Worm (Caenorhabditis elegans) whole organism, L2 larva: ENCODE data around the gene ZK1290.15.

Experiments
- R02D3.7 ChIP-seq: fragments of 150-350 bp; optimal IDR thresholded peaks from 2 replicates; lab custom pipeline; 2014; ENCODE audit warnings: missing biosample characterization, missing genetic modification characterization
- Y55F3AM.14 ChIP-seq: fragments of 200-800 bp; sonication (Bioruptor generic); optimal IDR thresholded peaks from 2 replicates; lab custom pipeline; 2018; ENCODE audit warnings: mild to moderate bottlenecking, missing genetic modification characterization, missing compliant biosample characterization
- ZK546.5 ChIP-seq: sonication (generic microtip); optimal IDR thresholded peaks from 2 replicates; lab custom pipeline; 2017; ENCODE audit warnings: missing biosample characterization, missing genetic modification characterization
- aly-2 ChIP-seq: fragments of 150-350 bp; optimal IDR thresholded peaks from 2 replicates; lab custom pipeline; 2014; ENCODE audit warnings: missing biosample characterization, missing genetic modification characterization
- blmp-1 ChIP-seq: sonication (generic microtip); optimal IDR thresholded peaks from 2 replicates; lab custom pipeline; 2017; ENCODE audit warnings: missing genetic modification characterization, mild to moderate bottlenecking, missing compliant biosample characterization, antibody characterized with exemption, moderate library complexity; ENCODE audit not compliant: insufficient read depth
- ceh-82 ChIP-seq: fragments of 150-350 bp; optimal IDR thresholded peaks from 2 replicates; lab custom pipeline; 2014; ENCODE audit warnings: missing biosample characterization, missing genetic modification characterization
- dmd-4 ChIP-seq: sonication (generic microtip); optimal IDR thresholded peaks from 2 replicates; lab custom pipeline; 2017; ENCODE audit warnings: missing biosample characterization, missing genetic modification characterization
- egl-27 ChIP-seq: sonication (generic microtip); optimal IDR thresholded peaks from 3 replicates; lab custom pipeline; 2017; ENCODE audit warnings: missing biosample characterization, missing genetic modification reagents, missing genetic modification characterization
- elt-1 ChIP-seq: fragments of 150-350 bp; optimal IDR thresholded peaks from 2 replicates; lab custom pipeline; 2014; ENCODE audit warnings: missing biosample characterization, missing genetic modification characterization
- elt-3 ChIP-seq: sonication (generic microtip); optimal IDR thresholded peaks from 2 replicates; lab custom pipeline; 2017; ENCODE audit warnings: missing biosample characterization, missing genetic modification characterization
- fos-1 ChIP-seq: fragments of 150-350 bp; optimal IDR thresholded peaks from 2 replicates; lab custom pipeline; 2014; ENCODE audit warnings: missing biosample characterization, missing genetic modification characterization
- lin-13 ChIP-seq: fragments of 150-350 bp; optimal IDR thresholded peaks from 2 replicates; lab custom pipeline; 2014; ENCODE audit warnings: missing biosample characterization, missing genetic modification reagents, missing genetic modification characterization
- lsy-2 ChIP-seq, 2 experiments: fragments of 150-350 bp in 1 of 2; sonication (generic microtip) in 1 of 2; optimal IDR thresholded peaks; 2 replicates each; lab custom pipeline; 2014 to 2017; ENCODE audit warnings: missing biosample characterization in 2 of 2, missing genetic modification characterization in 2 of 2
- mab-5 ChIP-seq: fragments of 150-350 bp; optimal IDR thresholded peaks from 2 replicates; lab custom pipeline; 2014; ENCODE audit warnings: missing biosample characterization, missing genetic modification characterization
- mbf-1 ChIP-seq: sonication (generic microtip); optimal IDR thresholded peaks from 2 replicates; lab custom pipeline; 2017; ENCODE audit warnings: missing biosample characterization, missing genetic modification characterization
- nhr-10 ChIP-seq: sonication (generic microtip); optimal IDR thresholded peaks from 2 replicates; lab custom pipeline; 2017; ENCODE audit warnings: missing biosample characterization, missing genetic modification characterization
- nhr-12 ChIP-seq: fragments of 150-350 bp; optimal IDR thresholded peaks from 2 replicates; lab custom pipeline; 2014; ENCODE audit warnings: missing biosample characterization, missing genetic modification characterization
- nhr-129 ChIP-seq: fragments of 150-350 bp; optimal IDR thresholded peaks from 2 replicates; lab custom pipeline; 2014; ENCODE audit warnings: missing biosample characterization, missing genetic modification characterization
- nhr-21 ChIP-seq: fragments of 150-350 bp; optimal IDR thresholded peaks from 2 replicates; lab custom pipeline; 2014; ENCODE audit warnings: missing biosample characterization, missing genetic modification characterization
- nhr-23 ChIP-seq: fragments of 150-350 bp; optimal IDR thresholded peaks from 2 replicates; lab custom pipeline; 2014; ENCODE audit warnings: missing biosample characterization, missing genetic modification reagents, missing genetic modification characterization
- nhr-237 ChIP-seq: fragments of 150-350 bp; optimal IDR thresholded peaks from 2 replicates; lab custom pipeline; 2014; ENCODE audit warnings: missing biosample characterization, missing genetic modification characterization
- nhr-25 ChIP-seq: fragments of 150-350 bp; sonication (generic microtip); optimal IDR thresholded peaks from 3 replicates; lab custom pipeline; 2014; ENCODE audit warnings: missing biosample characterization, missing genetic modification characterization
- peb-1 ChIP-seq: fragments of 150-350 bp; optimal IDR thresholded peaks from 2 replicates; lab custom pipeline; 2014; ENCODE audit warnings: missing biosample characterization, missing genetic modification characterization
- sem-4 ChIP-seq: fragments of 150-350 bp; optimal IDR thresholded peaks from 2 replicates; lab custom pipeline; 2014; ENCODE audit warnings: missing biosample characterization, missing genetic modification reagents, missing genetic modification characterization
- skn-1 ChIP-seq: sonication (generic microtip); optimal IDR thresholded peaks from 2 replicates; lab custom pipeline; 2017; ENCODE audit warnings: missing biosample characterization, missing genetic modification characterization
- sma-9 ChIP-seq, 2 experiments: fragments of 150-350 bp in 1 of 2; sonication (generic microtip) in 1 of 2; optimal IDR thresholded peaks; 2 replicates each; lab custom pipeline; 2014 to 2016; ENCODE audit warnings: missing genetic modification characterization in 2 of 2, mild to moderate bottlenecking in 1 of 2, missing biosample characterization in 1 of 2, missing compliant biosample characterization in 1 of 2, missing genetic modification reagents in 1 of 2, moderate library complexity in 1 of 2
- snpc-4 ChIP-seq: fragments of 150-350 bp; optimal IDR thresholded peaks from 2 replicates; lab custom pipeline; 2014; ENCODE audit warnings: missing biosample characterization, missing genetic modification characterization
- unc-39 ChIP-seq: fragments of 150-350 bp; optimal IDR thresholded peaks from 2 replicates; lab custom pipeline; 2014; ENCODE audit warnings: missing biosample characterization, missing genetic modification characterization
- unc-55 ChIP-seq: fragments of 150-350 bp; sonication (generic microtip); optimal IDR thresholded peaks from 3 replicates; lab custom pipeline; 2014; ENCODE audit warnings: missing biosample characterization, missing genetic modification reagents, missing genetic modification characterization
- unc-62 ChIP-seq: fragments of 150-350 bp; optimal IDR thresholded peaks from 2 replicates; lab custom pipeline; 2014; ENCODE audit warnings: missing biosample characterization, missing genetic modification reagents, missing genetic modification characterization
- ztf-1 ChIP-seq: fragments of 200-800 bp; sonication (Bioruptor generic); conservative IDR thresholded peaks from 2 replicates; pipeline ENCODE4 v1.3.6; 2022; ENCODE audit warnings: missing genetic modification characterization, missing compliant biosample characterization
- ztf-11 ChIP-seq: sonication (generic microtip); optimal IDR thresholded peaks from 2 replicates; lab custom pipeline; 2017; ENCODE audit warnings: missing biosample characterization, missing genetic modification characterization

The ZK1290.15 gene

DNA sequence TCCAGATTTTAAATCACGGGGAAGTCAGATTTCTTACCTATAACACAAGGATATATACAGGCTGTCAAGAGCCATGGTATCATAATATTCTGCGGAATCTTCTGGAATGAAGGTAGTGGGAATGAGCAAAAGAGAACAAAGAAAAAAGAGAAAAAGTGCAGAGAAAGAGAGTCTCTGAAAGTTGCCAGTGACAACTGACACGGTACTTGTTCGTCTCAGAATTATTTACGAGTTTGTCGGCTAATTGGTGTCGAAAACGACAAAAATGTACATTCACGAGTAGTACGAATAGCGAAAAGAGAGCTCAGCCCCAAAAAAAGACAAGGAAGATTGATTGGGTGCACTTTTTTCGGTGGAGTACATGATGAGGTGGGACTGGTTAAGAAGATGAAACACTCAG lies 40.4 kb upstream of the ZK1290.15 start, which contains the start of gene cah-2:
TSS of gene cah-2 (minus strand) at position 101 of the 400 bp plus-strand sequence.
- TF ChIP-seq aly-2 (tag; lab: Kevin White, UChicago), result no peak
- TF ChIP-seq unc-39 (tag; lab: Kevin White, UChicago), result no peak
- no peak for TF ChIP-seq nhr-129 (tag; lab: Kevin White, UChicago)

DNA sequence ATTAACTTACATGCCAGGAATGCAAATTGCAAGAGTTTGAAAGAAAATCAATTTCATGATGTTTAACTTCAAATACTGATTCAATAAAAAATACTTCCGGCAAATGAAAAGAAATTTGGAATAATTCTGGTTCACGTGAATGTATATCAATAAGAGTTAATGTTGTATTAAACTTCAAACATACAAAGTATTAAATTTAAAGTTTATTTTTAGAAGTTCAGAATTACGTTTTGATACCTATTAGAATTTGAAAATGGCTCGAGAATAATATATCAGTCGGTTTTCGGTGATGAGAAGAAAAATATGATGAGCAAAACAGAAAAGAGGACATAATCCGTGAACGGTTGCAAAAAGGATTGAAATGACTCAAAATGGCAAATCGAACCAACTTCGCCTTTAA lies 33.8 kb upstream of the ZK1290.15 start, which contains the start of gene D1022.9:
TSS of gene D1022.9 (minus strand) at position 101 of the 400 bp plus-strand sequence.
- TF ChIP-seq ztf-1 (no peak), snpc-4 (no peak), ZK546.5 (tag; lab: Kevin White, UChicago) (no peak), nhr-129 (tag; lab: Kevin White, UChicago) (no peak), egl-27 (no peak), nhr-25 (tag; lab: Kevin White, UChicago) (no peak), lsy-2 (tag; optimal IDR thresholded peaks at IDR 0.05; lab: Kevin White, UChicago) (no peak), unc-62 (GFP tag; lab: Kevin White, UChicago) (no peak), sem-4 (tag; lab: Kevin White, UChicago) (no peak)
- TF ChIP-seq, all 48 proteins: peak for 0

DNA sequence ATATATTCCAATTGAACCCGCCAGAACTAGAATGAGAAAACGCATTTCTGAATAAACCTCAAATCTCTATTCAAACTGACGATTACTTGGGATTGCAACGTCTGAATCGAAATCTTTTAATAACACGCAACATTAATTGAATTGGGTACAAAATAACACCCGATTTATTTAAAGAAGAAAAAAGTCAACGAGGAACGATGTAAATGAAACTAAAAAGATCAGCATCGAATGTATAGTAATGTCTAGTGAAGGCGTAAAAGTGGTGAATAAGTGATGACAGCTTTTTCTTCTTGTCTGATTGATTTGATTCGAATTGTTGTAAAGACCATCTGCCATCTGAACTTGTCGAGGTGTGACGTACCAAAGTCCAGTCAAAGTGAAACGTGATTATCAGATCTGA lies 29.8 kb upstream of the ZK1290.15 start, which contains the start of gene nas-23:
TSS of gene nas-23 (minus strand) at position 101 of the 400 bp plus-strand sequence.
- no peak for TF ChIP-seq elt-3 (tag; lab: Kevin White, UChicago)
- TF ChIP-seq ztf-1, result no peak
- no peak for TF ChIP-seq ceh-82 (tag; lab: Kevin White, UChicago)
- no peak for TF ChIP-seq blmp-1
- TF ChIP-seq nhr-12 (tag; lab: Kevin White, UChicago), result no peak
- TF ChIP-seq lin-13 (GFP tag; lab: Kevin White, UChicago), result no peak
- no peak for TF ChIP-seq fos-1 (tag; lab: Kevin White, UChicago)
- TF ChIP-seq unc-39 (tag; lab: Kevin White, UChicago), result no peak
- TF ChIP-seq nhr-10 (tag; lab: Kevin White, UChicago), result no peak
- no peak for TF ChIP-seq mbf-1 (tag; lab: Kevin White, UChicago)
- TF ChIP-seq unc-62 (GFP tag; lab: Kevin White, UChicago), result no peak
- no peak for TF ChIP-seq nhr-23 (tag; lab: Kevin White, UChicago)
- no peak for TF ChIP-seq nhr-129 (tag; lab: Kevin White, UChicago)
- TF ChIP-seq R02D3.7, result no peak
- no peak for TF ChIP-seq ztf-11 (tag; lab: Kevin White, UChicago)

DNA sequence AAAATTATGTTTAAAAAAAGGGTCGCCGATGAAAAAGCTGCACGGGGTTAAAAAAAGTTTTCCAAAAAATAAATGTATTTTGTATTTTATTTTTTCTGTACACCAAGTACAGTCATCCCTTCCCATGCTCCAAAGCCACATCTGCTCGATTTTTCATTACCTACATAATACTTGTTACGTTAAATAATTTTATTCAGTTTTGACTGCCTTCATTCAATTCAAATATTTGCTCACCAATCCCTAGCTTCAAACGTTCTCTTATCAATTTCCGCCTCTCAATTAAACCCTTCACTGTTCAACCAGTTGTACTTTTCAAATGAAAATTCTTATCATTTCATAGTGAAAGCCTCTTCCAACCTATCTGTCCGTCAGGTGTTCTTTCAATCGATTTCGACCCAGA lies 29.2 kb upstream of the ZK1290.15 start, which contains the start of gene R10H1.1:
TSS of gene R10H1.1 (plus strand) at position 301 of the 400 bp plus-strand sequence.
- TF ChIP-seq unc-39 (tag; lab: Kevin White, UChicago) (no peak), Y55F3AM.14 (no peak), peb-1 (no peak), elt-1 (tag; lab: Kevin White, UChicago) (no peak)
- TF ChIP-seq, all 48 proteins: peak for 0

DNA sequence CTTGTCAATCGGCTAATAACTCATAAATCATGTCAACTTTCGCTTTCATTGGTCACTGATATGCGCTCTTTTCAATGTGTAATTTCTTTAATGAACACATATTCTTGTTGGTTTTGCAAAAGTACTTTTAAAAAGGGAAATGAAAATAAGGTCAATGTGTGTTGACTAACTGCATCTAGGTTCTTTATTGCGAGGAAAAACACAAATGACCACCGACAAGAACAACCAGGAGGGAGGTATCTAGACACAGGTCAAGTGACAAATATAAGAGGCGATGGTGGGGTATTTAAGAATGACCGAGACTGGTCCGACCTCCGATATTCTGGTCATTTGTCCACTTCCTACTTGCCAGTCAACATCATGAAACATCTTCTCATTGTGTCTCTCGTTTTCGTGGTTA lies 27.3 kb upstream of the ZK1290.15 start, which contains the start of gene spi-1:
TSS of gene spi-1 (plus strand) at position 178 of the 400 bp plus-strand sequence.
- TF ChIP-seq blmp-1 (peak; percentile 67), nhr-237 (tag; lab: Kevin White, UChicago) (no peak)

DNA sequence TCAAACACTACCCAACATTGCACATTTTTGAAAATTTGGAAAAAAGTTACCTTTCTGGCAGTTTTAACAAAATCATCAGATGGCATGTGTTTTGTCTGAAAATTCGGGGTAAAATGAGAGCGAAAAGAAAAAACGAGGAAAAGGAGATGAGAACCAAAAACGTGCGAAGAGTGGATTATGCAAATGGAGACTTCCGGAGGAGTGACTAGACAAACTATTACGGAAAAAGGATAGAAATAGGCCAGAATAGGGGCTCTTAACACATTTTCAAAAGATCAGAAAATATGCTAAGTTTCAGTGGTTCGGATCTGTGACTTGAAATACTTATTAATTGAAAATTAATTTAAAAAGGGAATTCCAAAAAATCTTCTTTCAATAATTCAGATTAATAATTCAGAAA lies 24.0 kb upstream of the ZK1290.15 start, which contains the start of gene srab-14:
TSS of gene srab-14 (minus strand) at position 101 of the 400 bp plus-strand sequence.
- TF ChIP-seq snpc-4, result no peak
- TF ChIP-seq unc-55 (GFP tag; lab: Kevin White, UChicago), result no peak
- TF ChIP-seq dmd-4 (tag; lab: Kevin White, UChicago), result no peak
- no peak for TF ChIP-seq sma-9 (GFP tag; optimal IDR thresholded peaks at IDR 0.05; lab: Kevin White, UChicago)
- no peak for TF ChIP-seq sma-9 (tag; optimal IDR thresholded peaks at IDR 0.05; lab: Kevin White, UChicago)
- TF ChIP-seq unc-62 (GFP tag; lab: Kevin White, UChicago), result no peak
- no peak for TF ChIP-seq egl-27
- no peak for TF ChIP-seq skn-1
- no peak for TF ChIP-seq R02D3.7
- TF ChIP-seq mab-5, result no peak
- no peak for TF ChIP-seq nhr-129 (tag; lab: Kevin White, UChicago)
- no peak for TF ChIP-seq nhr-21 (tag; lab: Kevin White, UChicago)
- TF ChIP-seq sem-4 (tag; lab: Kevin White, UChicago), result no peak
